Worm (Caenorhabditis elegans) whole organism, L2 larva: ENCODE measurements around the gene F57G9.7.

Source experiments
- ama-1 ChIP-seq: fragments of 150-350 bp; optimal IDR thresholded peaks from 2 replicates; lab custom pipeline; 2018; ENCODE audit warnings: inconsistent platforms
- nhr-25 ChIP-seq: fragments of 150-350 bp; sonication (generic microtip); optimal IDR thresholded peaks from 3 replicates; lab custom pipeline; 2014; ENCODE audit warnings: missing biosample characterization, missing genetic modification characterization
- nhr-6 ChIP-seq: fragments of 150-350 bp; optimal IDR thresholded peaks from 2 replicates; lab custom pipeline; 2014; ENCODE audit warnings: missing biosample characterization, missing genetic modification characterization
- snpc-4 ChIP-seq: fragments of 150-350 bp; optimal IDR thresholded peaks from 2 replicates; lab custom pipeline; 2014; ENCODE audit warnings: missing biosample characterization, missing genetic modification characterization

DNA sequence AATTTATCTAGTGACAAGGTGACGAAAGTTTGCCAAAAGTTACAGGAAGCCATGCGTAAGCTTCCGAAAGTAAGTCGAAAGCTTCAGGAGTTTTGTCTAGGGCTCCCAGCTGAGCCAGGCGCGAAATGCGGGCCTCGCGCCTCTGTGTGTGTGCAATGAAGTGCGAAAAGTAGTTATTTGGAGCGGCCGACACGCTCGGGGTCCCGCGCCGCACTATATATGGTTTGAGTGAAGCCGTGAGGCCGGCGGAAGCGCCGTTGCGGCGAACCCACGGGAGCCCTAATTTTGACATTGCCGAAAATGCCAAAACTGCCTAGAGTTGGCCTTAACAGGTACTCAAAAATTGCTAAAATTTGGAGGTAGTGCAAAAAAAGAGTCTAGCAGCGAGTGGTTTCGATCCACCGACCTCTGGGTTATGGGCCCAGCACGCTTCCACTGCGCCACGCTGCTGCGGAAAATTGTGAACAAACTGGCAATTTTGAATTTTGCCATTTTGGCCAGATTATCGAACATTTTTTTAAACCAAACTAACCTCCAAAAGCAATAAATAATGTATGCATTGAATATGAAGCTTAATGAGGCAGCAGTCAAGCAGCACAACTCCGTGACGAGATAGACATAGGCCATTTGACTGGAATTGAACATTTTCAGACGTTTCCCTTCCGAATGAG, 37.8 kb upstream of the F57G9.7 start:
- TF ChIP-seq snpc-4 (tag; lab: Kevin White, UChicago) (no peak), nhr-6 (no peak), nhr-25 (tag; lab: Kevin White, UChicago) (no peak), ama-1 (no peak)
